Worm (Caenorhabditis elegans): ENCODE results near the gene nep-20.

nep-20 gene

DNA sequence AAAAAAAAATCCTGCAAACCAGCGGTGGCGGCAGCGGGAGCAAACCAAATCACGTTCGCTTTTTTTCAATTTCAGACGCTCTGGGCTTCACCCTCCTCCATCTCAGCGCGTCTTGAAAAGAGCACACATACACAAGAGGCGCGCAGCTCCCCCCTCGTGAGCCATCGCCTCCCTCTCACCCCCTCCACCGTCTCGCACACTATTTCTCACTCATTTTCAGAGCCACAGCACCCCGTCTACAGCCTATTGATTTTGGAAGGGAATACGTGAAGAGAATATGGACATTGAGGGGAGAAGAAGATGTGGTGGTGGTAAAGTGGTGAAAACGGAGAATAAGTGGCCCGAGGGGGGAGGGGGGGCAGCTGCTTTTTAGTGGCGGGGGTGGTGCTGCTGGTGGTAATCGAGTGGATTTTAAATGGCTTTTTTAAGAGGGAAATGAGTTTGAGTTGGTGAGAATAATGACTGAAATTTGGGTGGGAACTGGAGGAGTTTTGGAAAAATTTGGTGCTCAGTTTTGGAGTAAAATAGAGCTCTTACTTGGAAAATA is 32.8 kb upstream of the nep-20 start (continued):
- TF ChIP-seq sma-9 (GFP tag; optimal IDR thresholded peaks at IDR 0.05): no peak
- no peak for TF ChIP-seq sma-9 (tag; optimal IDR thresholded peaks at IDR 0.05)
- no peak for TF ChIP-seq nhr-12 (tag; optimal IDR thresholded peaks at IDR 0.05)

ce11 chrII:3425433-3425832 is 30.0 kb upstream of the nep-20 start, which contains the start of gene nep-11:
Gene nep-11, minus strand, starts transcription at chrII:3425533.
- TF ChIP-seq sma-9 (GFP tag; optimal IDR thresholded peaks at IDR 0.05) (no peak), sma-9 (tag; optimal IDR thresholded peaks at IDR 0.05) (no peak), Y55F3AM.14 (GFP tag; optimal IDR thresholded peaks at IDR 0.05) (no peak), ama-1 (optimal IDR thresholded peaks at IDR 0.05) (no peak), nhr-11 (tag; optimal IDR thresholded peaks at IDR 0.05) (no peak), alr-1 (tag; optimal IDR thresholded peaks at IDR 0.05) (no peak), ZK546.5 (tag; optimal IDR thresholded peaks at IDR 0.05) (no peak), mbf-1 (tag; optimal IDR thresholded peaks at IDR 0.05) (no peak), C34F6.9 (tag; optimal IDR thresholded peaks at IDR 0.05) (no peak), fos-1 (tag; optimal IDR thresholded peaks at IDR 0.05) (no peak), egl-27 (tag; optimal IDR thresholded peaks at IDR 0.05) (no peak)

DNA sequence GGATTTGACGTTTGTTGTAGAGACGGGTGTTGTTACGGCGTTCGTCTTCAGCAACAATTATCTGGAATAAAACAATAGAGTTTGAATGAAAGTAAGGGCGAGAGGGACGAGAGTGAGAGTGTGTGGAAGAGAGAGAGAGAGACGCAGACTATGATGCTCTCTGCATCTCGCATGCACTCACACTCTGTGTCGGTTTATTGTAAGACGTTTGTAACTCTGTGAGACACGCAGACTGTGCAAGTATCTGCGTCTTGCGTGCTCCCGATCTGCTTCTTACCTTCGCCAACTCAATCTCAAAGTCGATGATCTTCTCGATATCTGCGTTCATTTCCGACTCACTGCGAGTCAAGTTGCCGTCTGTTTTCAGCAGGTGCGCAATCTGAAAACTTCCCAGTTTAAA is 27.6 kb upstream of the nep-20 start:
- TF ChIP-seq lsy-2 (tag; optimal IDR thresholded peaks at IDR 0.05): no peak
- no peak for TF ChIP-seq nhr-21 (tag; optimal IDR thresholded peaks at IDR 0.05)
- no peak for TF ChIP-seq sma-9 (GFP tag; optimal IDR thresholded peaks at IDR 0.05)
- TF ChIP-seq sma-9 (tag; optimal IDR thresholded peaks at IDR 0.05): no peak
- TF ChIP-seq lin-11 (tag; optimal IDR thresholded peaks at IDR 0.05): no peak
- TF ChIP-seq ZK546.5 (tag; optimal IDR thresholded peaks at IDR 0.05): no peak
- no peak for TF ChIP-seq crh-2 (tag; optimal IDR thresholded peaks at IDR 0.05)
- no peak for TF ChIP-seq nhr-23 (tag; optimal IDR thresholded peaks at IDR 0.05)
- TF ChIP-seq elt-3 (tag; optimal IDR thresholded peaks at IDR 0.05): no peak
- no peak for TF ChIP-seq snpc-4 (tag; optimal IDR thresholded peaks at IDR 0.05)
- no peak for TF ChIP-seq ceh-16 (tag; optimal IDR thresholded peaks at IDR 0.05)
- no peak for TF ChIP-seq mbf-1 (tag; optimal IDR thresholded peaks at IDR 0.05)
- no peak for TF ChIP-seq peb-1 (tag; optimal IDR thresholded peaks at IDR 0.05)
- no peak for TF ChIP-seq nhr-12 (tag; optimal IDR thresholded peaks at IDR 0.05)
- no peak for TF ChIP-seq ama-1 (optimal IDR thresholded peaks at IDR 0.05)
- TF ChIP-seq ztf-11 (tag; optimal IDR thresholded peaks at IDR 0.05): no peak
- no peak for TF ChIP-seq zag-1 (tag; optimal IDR thresholded peaks at IDR 0.05)

ce11 chrII:3416528-3416927 is 21.1 kb upstream of the nep-20 start, which contains the start of gene nep-6:
Gene nep-6, plus strand, starts transcription at chrII:3416828.
- TF ChIP-seq nhr-21 (tag; optimal IDR thresholded peaks at IDR 0.05): no peak

- TF ChIP-seq gmeb-1 (tag; optimal IDR thresholded peaks at IDR 0.05) (no peak), C34F6.9 (tag; optimal IDR thresholded peaks at IDR 0.05) (no peak), aly-2 (tag; optimal IDR thresholded peaks at IDR 0.05) (no peak), nhr-23 (tag; optimal IDR thresholded peaks at IDR 0.05) (no peak), lsy-2 (tag; optimal IDR thresholded peaks at IDR 0.05) (no peak), zag-1 (tag; optimal IDR thresholded peaks at IDR 0.05) (no peak), dmd-4 (tag; optimal IDR thresholded peaks at IDR 0.05) (no peak), elt-3 (tag; optimal IDR thresholded peaks at IDR 0.05) (no peak), lin-11 (tag; optimal IDR thresholded peaks at IDR 0.05) (no peak), mbf-1 (tag; optimal IDR thresholded peaks at IDR 0.05) (no peak), ceh-82 (tag; optimal IDR thresholded peaks at IDR 0.05) (no peak), lin-39 (tag; optimal IDR thresholded peaks at IDR 0.05) (no peak), lin-13 (GFP tag; optimal IDR thresholded peaks at IDR 0.05) (no peak), F13H6.1 (tag; optimal IDR thresholded peaks at IDR 0.05) (no peak), snpc-4 (tag; optimal IDR thresholded peaks at IDR 0.05) (no peak), unc-39 (tag; optimal IDR thresholded peaks at IDR 0.05) (no peak), nhr-12 (tag; optimal IDR thresholded peaks at IDR 0.05) (no peak), ZK546.5 (tag; optimal IDR thresholded peaks at IDR 0.05) (no peak)
These were observed 19.1 kb upstream of the nep-20 start, which contains the start of the genes F18A12.7 and F18A12.2 for ce11 chrII:3414383-3414910. Gene F18A12.7, minus strand, starts transcription at chrII:3414483. Gene F18A12.2, plus strand, starts transcription at chrII:3414860.

- TF ChIP-seq mdl-1 (tag; optimal IDR thresholded peaks at IDR 0.05) (no peak), alr-1 (tag; optimal IDR thresholded peaks at IDR 0.05) (no peak), nhr-25 (tag; optimal IDR thresholded peaks at IDR 0.05) (no peak), nhr-23 (tag; optimal IDR thresholded peaks at IDR 0.05) (no peak), egl-27 (tag; optimal IDR thresholded peaks at IDR 0.05) (no peak), elt-3 (tag; optimal IDR thresholded peaks at IDR 0.05) (no peak), lsy-2 (tag; optimal IDR thresholded peaks at IDR 0.05) (no peak), blmp-1 (tag; optimal IDR thresholded peaks at IDR 0.05; ENCODE audit: insufficient read depth) (no peak), sma-3 (GFP tag; optimal IDR thresholded peaks at IDR 0.05) (no peak), nhr-11 (tag; optimal IDR thresholded peaks at IDR 0.05) (no peak)
These were observed 8.2 kb upstream of the nep-20 start, which contains the start of gene nep-8 for ce11 chrII:3403535-3403934. Gene nep-8, plus strand, starts transcription at chrII:3403835.
